Fruit fly (Drosophila melanogaster): ENCODE results near the gene CG7924.

dm6 chr3L:14195714-14196113, 37.6 kb upstream of the CG7924 start:
- TF ChIP-seq Hnf4 (GFP tag; optimal IDR thresholded peaks at IDR 0.05): no peak
- TF ChIP-seq Abd-B (GFP tag; optimal IDR thresholded peaks at IDR 0.05): no peak
- TF ChIP-seq br (GFP tag; optimal IDR thresholded peaks at IDR 0.05): no peak
- no peak for TF ChIP-seq Vsx2 (GFP tag; optimal IDR thresholded peaks at IDR 0.05; ENCODE audit: partially characterized antibody)
- TF ChIP-seq Hr83 (GFP tag; optimal IDR thresholded peaks at IDR 0.05; ENCODE audit: poor library complexity, severe bottlenecking): no peak
- no peak for TF ChIP-seq CrebA (GFP tag; optimal IDR thresholded peaks at IDR 0.05; ENCODE audit: borderline replicate concordance)
- no peak for TF ChIP-seq dl (GFP tag; optimal IDR thresholded peaks at IDR 0.05; ENCODE audit: insufficient read depth in 1 of 2, partially characterized antibody in 2 of 2)
- no peak for TF ChIP-seq jim (GFP tag; optimal IDR thresholded peaks at IDR 0.05)
- TF ChIP-seq Hr78 (GFP tag; optimal IDR thresholded peaks at IDR 0.05): no peak
- TF ChIP-seq OdsH (GFP tag; optimal IDR thresholded peaks at IDR 0.05): no peak
- TF ChIP-seq psq (GFP tag; optimal IDR thresholded peaks at IDR 0.05): no peak

Data from whole organism, wandering third instar larva.